Fruit fly (Drosophila melanogaster) whole organism, prepupa: ENCODE results near the gene CIAPIN1.

ENCODE experiments used
- Blimp-1 ChIP-seq: fragments of 200-800 bp; sonication (Bioruptor generic); optimal IDR thresholded peaks from 3 replicates; lab custom pipeline; 2017; ENCODE audit warnings: missing biosample characterization, missing genetic modification characterization, mild to moderate bottlenecking, moderate library complexity, missing genetic modification reagents
- CG10669 ChIP-seq: fragments of 200-800 bp; sonication (Bioruptor generic); optimal IDR thresholded peaks from 3 replicates; lab custom pipeline; 2018; ENCODE audit warnings: missing biosample characterization, mild to moderate bottlenecking, missing genetic modification characterization, moderate library complexity
- CG11902 ChIP-seq: fragments of 200-800 bp; sonication (Bioruptor generic); optimal IDR thresholded peaks from 3 replicates; lab custom pipeline; 2016; ENCODE audit warnings: missing biosample characterization, missing genetic modification characterization
- CG15336 ChIP-seq: fragments of 200-800 bp; sonication (Bioruptor generic); IDR thresholded peaks from 2 replicates; pipeline ENCODE4 v1.3.6; 2022; ENCODE audit warnings: missing biosample characterization, missing genetic modification characterization
- CG32006 ChIP-seq: fragments of 200-800 bp; sonication (Bioruptor generic); optimal IDR thresholded peaks from 3 replicates; lab custom pipeline; 2017; ENCODE audit warnings: missing biosample characterization, mild to moderate bottlenecking, missing genetic modification characterization
- CG3919 ChIP-seq: fragments of 200-800 bp; sonication (Bioruptor generic); optimal IDR thresholded peaks from 3 replicates; lab custom pipeline; 2016; ENCODE audit warnings: missing biosample characterization, missing genetic modification characterization
- CG6163 ChIP-seq: fragments of 200-800 bp; sonication (Bioruptor generic); IDR thresholded peaks from 3 replicates; pipeline ENCODE4 v1.3.6; 2022; ENCODE audit warnings: missing biosample characterization, missing genetic modification characterization
- CG7368 ChIP-seq: fragments of 200-800 bp; sonication (Bioruptor generic); optimal IDR thresholded peaks from 3 replicates; lab custom pipeline; 2016; ENCODE audit warnings: missing biosample characterization, missing genetic modification characterization
- Eip75B ChIP-seq: fragments of 200-800 bp; sonication (Bioruptor generic); optimal IDR thresholded peaks from 3 replicates; lab custom pipeline; 2016; ENCODE audit warnings: missing biosample characterization, missing genetic modification characterization
- Eip78C ChIP-seq: fragments of 200-800 bp; sonication (Bioruptor generic); peaks from one replicate; lab custom pipeline; 2016; ENCODE audit warnings: missing biosample characterization, missing genetic modification characterization
- Gug ChIP-seq: fragments of 200-800 bp; sonication (Bioruptor generic); IDR thresholded peaks from 2 replicates; pipeline ENCODE4 v1.3.6; 2022; ENCODE audit warnings: missing biosample characterization, missing genetic modification characterization
- Hr38 ChIP-seq: sonication (Bioruptor generic); optimal IDR thresholded peaks from 2 replicates; lab custom pipeline; 2016; ENCODE audit warnings: missing biosample characterization, missing genetic modification characterization
- Hr4 ChIP-seq: fragments of 200-800 bp; sonication (Bioruptor generic); optimal IDR thresholded peaks from 3 replicates; lab custom pipeline; 2016; ENCODE audit warnings: missing biosample characterization, missing genetic modification characterization
- Lpt ChIP-seq: fragments of 200-800 bp; sonication (Bioruptor generic); optimal IDR thresholded peaks from 3 replicates; lab custom pipeline; 2016; ENCODE audit warnings: missing biosample characterization, missing genetic modification characterization
- Met ChIP-seq: fragments of 200-800 bp; sonication (Bioruptor generic); optimal IDR thresholded peaks from 3 replicates; lab custom pipeline; 2016; ENCODE audit warnings: missing biosample characterization, missing genetic modification characterization
- OdsH ChIP-seq: fragments of 200-800 bp; sonication (Bioruptor generic); optimal IDR thresholded peaks from 3 replicates; lab custom pipeline; 2016; ENCODE audit warnings: missing biosample characterization, missing genetic modification characterization
- Smox ChIP-seq: fragments of 200-800 bp; sonication (Bioruptor generic); optimal IDR thresholded peaks from 3 replicates; lab custom pipeline; 2016; ENCODE audit warnings: missing biosample characterization, missing genetic modification characterization
- Sox14 ChIP-seq: fragments of 200-800 bp; sonication (Bioruptor generic); optimal IDR thresholded peaks from 3 replicates; lab custom pipeline; 2016; ENCODE audit warnings: missing biosample characterization, missing genetic modification characterization
- Sox15 ChIP-seq: fragments of 200-800 bp; sonication (Bioruptor generic); optimal IDR thresholded peaks from 3 replicates; lab custom pipeline; 2016; ENCODE audit warnings: missing biosample characterization, missing genetic modification characterization
- achi ChIP-seq: fragments of 200-800 bp; sonication (Bioruptor generic); optimal IDR thresholded peaks from 3 replicates; lab custom pipeline; 2016; ENCODE audit warnings: missing biosample characterization, missing genetic modification characterization
- acj6 ChIP-seq: fragments of 200-800 bp; sonication (Bioruptor generic); optimal IDR thresholded peaks from 3 replicates; lab custom pipeline; 2016; ENCODE audit warnings: missing biosample characterization, missing genetic modification characterization
- dac ChIP-seq: fragments of 200-800 bp; sonication (Bioruptor generic); optimal IDR thresholded peaks from 2 replicates; lab custom pipeline; 2017; ENCODE audit warnings: missing biosample characterization, mild to moderate bottlenecking, missing genetic modification characterization
- dsx ChIP-seq: fragments of 200-800 bp; optimal IDR thresholded peaks from 3 replicates; lab custom pipeline; 2019; ENCODE audit warnings: missing biosample characterization, mild to moderate bottlenecking, missing genetic modification characterization, moderate library complexity; ENCODE audit not compliant: poor library complexity, severe bottlenecking
- eg ChIP-seq: fragments of 200-800 bp; sonication (Bioruptor generic); IDR thresholded peaks from 3 replicates; pipeline ENCODE4 v1.3.6; 2022; ENCODE audit warnings: missing biosample characterization, missing genetic modification characterization
- esn ChIP-seq: fragments of 200-800 bp; sonication (Bioruptor generic); optimal IDR thresholded peaks from 2 replicates; lab custom pipeline; 2016; ENCODE audit warnings: missing biosample characterization, mild to moderate bottlenecking, missing genetic modification characterization, moderate library complexity
- fd85E ChIP-seq: fragments of 200-800 bp; sonication (Bioruptor generic); optimal IDR thresholded peaks from 3 replicates; lab custom pipeline; 2016; ENCODE audit warnings: missing biosample characterization, missing genetic modification characterization
- fkh ChIP-seq: fragments of 200-800 bp; sonication (Bioruptor generic); optimal IDR thresholded peaks from 3 replicates; lab custom pipeline; 2017; ENCODE audit warnings: missing biosample characterization, mild to moderate bottlenecking, missing genetic modification characterization, moderate library complexity
- net ChIP-seq: fragments of 200-800 bp; sonication (Bioruptor generic); optimal IDR thresholded peaks from 3 replicates; lab custom pipeline; 2016; ENCODE audit warnings: missing biosample characterization, missing genetic modification characterization
- salr ChIP-seq, 2 experiments: fragments of 200-800 bp; sonication (Bioruptor generic); optimal IDR thresholded peaks; 3 replicates each; lab custom pipeline; 2016 to 2018; ENCODE audit warnings: missing biosample characterization in 2 of 2, missing genetic modification characterization in 2 of 2, mild to moderate bottlenecking in 1 of 2
- ss ChIP-seq, 2 experiments: fragments of 200-800 bp; sonication (Bioruptor generic); optimal IDR thresholded peaks; 2 replicates in 1 of 2; 3 replicates in 1 of 2; lab custom pipeline; 2017 to 2018; ENCODE audit warnings: mild to moderate bottlenecking in 2 of 2, missing biosample characterization in 2 of 2, missing genetic modification characterization in 2 of 2, moderate library complexity in 1 of 2
- svp ChIP-seq: fragments of 200-800 bp; sonication (Bioruptor generic); peaks from one replicate; lab custom pipeline; 2016; ENCODE audit warnings: missing biosample characterization, missing genetic modification characterization
- vri ChIP-seq: fragments of 200-800 bp; sonication (Bioruptor generic); optimal IDR thresholded peaks from 3 replicates; lab custom pipeline; 2016; ENCODE audit warnings: missing biosample characterization, mild to moderate bottlenecking, missing genetic modification characterization

The CIAPIN1 gene

dm6 chr2L:15038339-15039308, at the start of gene CIAPIN1:
TSS of gene CIAPIN1 (minus strand) at chr2L:15038861.
- TF ChIP-seq Eip75B (GFP tag; lab: Kevin White, UChicago) (no peak), CG10669 (GFP tag; lab: Kevin White, UChicago) (no peak), Eip78C (GFP tag; lab: Kevin White, UChicago) (peak; percentile 8)

dm6 chr2L:15074465-15074864, 35.8 kb upstream of the CIAPIN1 start, which contains the start of gene wwk:
TSS of gene wwk (plus strand) at chr2L:15074776.
- TF ChIP-seq dac (GFP tag; lab: Kevin White, UChicago): no peak
- no peak for TF ChIP-seq Hr38 (GFP tag; lab: Kevin White, UChicago)
- peak; percentile 18 for TF ChIP-seq svp (GFP tag; lab: Kevin White, UChicago)
- no peak for TF ChIP-seq net (GFP tag; lab: Kevin White, UChicago)

dm6 chr2L:15070216-15070615, 31.6 kb upstream of the CIAPIN1 start, which contains the start of gene vig:
TSS of gene vig (minus strand) at chr2L:15070316.
- TF ChIP-seq CG11902 (GFP tag; lab: Kevin White, UChicago): no peak
- no peak for TF ChIP-seq acj6 (GFP tag; lab: Kevin White, UChicago)
- TF ChIP-seq svp (GFP tag; lab: Kevin White, UChicago): no peak
- TF ChIP-seq OdsH (GFP tag; lab: Kevin White, UChicago): no peak
- no peak for TF ChIP-seq CG32006 (GFP tag; lab: Kevin White, UChicago)

- TF ChIP-seq CG32006 (GFP tag; lab: Kevin White, UChicago) (no peak), Sox14 (peak; percentile 48), Eip78C (GFP tag; lab: Kevin White, UChicago) (peak; percentile 48), dsx (GFP tag; lab: Kevin White, UChicago) (no peak), esn (GFP tag; lab: Kevin White, UChicago) (no peak), Hr4 (GFP tag; lab: Kevin White, UChicago) (no peak), Smox (no peak), eg (GFP tag; lab: Robert Waterston, UW) (no peak), Hr38 (GFP tag; lab: Kevin White, UChicago) (no peak), Met (GFP tag; lab: Kevin White, UChicago) (no peak), CG3919 (GFP tag; lab: Kevin White, UChicago) (no peak), achi (GFP tag; lab: Kevin White, UChicago) (no peak), Lpt (GFP tag; lab: Kevin White, UChicago) (no peak), fkh (GFP tag; lab: Kevin White, UChicago) (peak; percentile 74), CG10669 (GFP tag; lab: Kevin White, UChicago) (no peak), Sox15 (GFP tag; lab: Kevin White, UChicago) (no peak), CG6163 (GFP tag; lab: Robert Waterston, UW) (no peak; the same call in 2 of the 3 replicates), svp (GFP tag; lab: Kevin White, UChicago) (peak; percentile 93), Eip75B (GFP tag; lab: Kevin White, UChicago) (peak; percentile 20), salr (GFP tag; optimal IDR thresholded peaks at IDR 0.05; lab: Kevin White, UChicago) (no peak), fd85E (GFP tag; lab: Kevin White, UChicago) (no peak), ss (GFP tag; optimal IDR thresholded peaks at IDR 0.05; lab: Kevin White, UChicago) (peak in 1 of 2 experiments; percentile 83), Blimp-1 (no peak), CG7368 (no peak), Gug (GFP tag; lab: Robert Waterston, UW) (no peak), vri (GFP tag; lab: Kevin White, UChicago) (peak; percentile 64), CG15336 (GFP tag; lab: Robert Waterston, UW) (no peak)
- TF ChIP-seq, all 60 proteins: peak for 7
Measured at dm6 chr2L:15067832-15068231, 29.2 kb upstream of the CIAPIN1 start.
